Fruit fly (Drosophila melanogaster): ENCODE results near the gene Peritrophin-15a.

DNA sequence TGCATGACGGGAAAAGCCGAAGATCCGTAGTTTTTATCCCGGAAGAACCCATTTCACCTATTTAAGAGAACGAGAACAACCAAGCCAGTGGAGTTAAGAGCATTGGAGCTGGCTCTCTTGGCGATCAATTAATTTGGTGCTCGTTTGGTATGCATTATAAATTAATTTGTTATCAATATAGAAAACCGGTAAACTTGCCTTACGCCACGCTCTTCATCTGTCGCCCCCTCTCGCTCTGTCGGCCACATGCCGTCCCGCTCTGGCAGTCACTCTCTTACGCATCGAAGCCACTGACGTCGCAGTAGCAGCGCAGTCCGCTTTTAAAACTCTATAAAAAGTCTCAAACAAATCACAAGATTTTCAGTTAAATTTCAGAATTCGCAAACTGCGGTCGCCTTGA, 49.6 kb downstream of the Peritrophin-15a start, which contains the start of gene CG7778:
- no peak for TF ChIP-seq CG8478 (optimal IDR thresholded peaks at IDR 0.05)
- no peak for TF ChIP-seq CTCF (optimal IDR thresholded peaks at IDR 0.05)

Measured in S2 (cell line).